Fruit fly (Drosophila melanogaster) whole organism, embryonic: ENCODE data around the gene Polr2F.

Experiments used
- CG13894 ChIP-seq: fragments of 200-800 bp; sonication (Bioruptor generic); optimal IDR thresholded peaks from 3 replicates; lab custom pipeline; 2018; ENCODE audit warnings: missing biosample characterization, mild to moderate bottlenecking, missing genetic modification characterization, moderate library complexity
- CG42726 ChIP-seq: fragments of 200-800 bp; sonication (Bioruptor generic); IDR thresholded peaks from 2 replicates; pipeline ENCODE4 v1.3.6; 2022; ENCODE audit warnings: missing biosample characterization, missing genetic modification characterization; ENCODE audit not compliant: partially characterized antibody
- CG8359 ChIP-seq: fragments of 200-800 bp; sonication (Bioruptor generic); optimal IDR thresholded peaks from 2 replicates; lab custom pipeline; 2017; ENCODE audit warnings: missing biosample characterization, mild to moderate bottlenecking, missing genetic modification characterization, borderline replicate concordance
- Lim3 ChIP-seq: fragments of 200-800 bp; sonication (Bioruptor generic); IDR thresholded peaks from 2 replicates; pipeline ENCODE4 v1.3.6; 2022; ENCODE audit warnings: missing biosample characterization, missing genetic modification characterization
- Nf-YB ChIP-seq: fragments of 200-800 bp; sonication (Bioruptor generic); optimal IDR thresholded peaks from 3 replicates; lab custom pipeline; 2019; ENCODE audit warnings: missing biosample characterization, mild to moderate bottlenecking, missing genetic modification characterization, moderate library complexity
- Side ChIP-seq: fragments of 200-800 bp; sonication (Bioruptor generic); optimal IDR thresholded peaks from 2 replicates; lab custom pipeline; 2016; ENCODE audit warnings: missing biosample characterization, missing genetic modification characterization
- ac ChIP-seq: fragments of 200-800 bp; sonication (Bioruptor generic); optimal IDR thresholded peaks from 3 replicates; lab custom pipeline; 2017; ENCODE audit warnings: missing biosample characterization, mild to moderate bottlenecking, missing genetic modification characterization
- al ChIP-seq: fragments of 200-800 bp; sonication (Bioruptor generic); IDR thresholded peaks from 2 replicates; pipeline ENCODE4 v1.3.6; 2022; ENCODE audit warnings: missing biosample characterization, missing genetic modification characterization
- bbx ChIP-seq: fragments of 200-800 bp; sonication (Bioruptor generic); IDR thresholded peaks from 2 replicates; pipeline ENCODE4 v1.3.6; 2022; ENCODE audit warnings: missing biosample characterization, missing genetic modification characterization; ENCODE audit not compliant: partially characterized antibody
- hbn ChIP-seq: fragments of 200-800 bp; sonication (Bioruptor generic); IDR thresholded peaks from 2 replicates; pipeline ENCODE4 v1.3.6; 2022; ENCODE audit warnings: missing biosample characterization, missing genetic modification characterization; ENCODE audit not compliant: partially characterized antibody
- ind ChIP-seq: fragments of 200-800 bp; sonication (Bioruptor generic); optimal IDR thresholded peaks from 3 replicates; lab custom pipeline; 2016; ENCODE audit warnings: missing biosample characterization, missing genetic modification characterization
- pfk ChIP-seq: fragments of 200-800 bp; sonication (Bioruptor generic); optimal IDR thresholded peaks from 2 replicates; lab custom pipeline; 2018; ENCODE audit warnings: missing biosample characterization, mild to moderate bottlenecking, missing genetic modification characterization, moderate library complexity
- pho ChIP-seq: fragments of 200-800 bp; sonication (Bioruptor generic); optimal IDR thresholded peaks from 2 replicates; lab custom pipeline; 2016; ENCODE audit warnings: missing biosample characterization, missing genetic modification characterization

- TF ChIP-seq pfk (no peak), ind (GFP tag; lab: Kevin White, UChicago) (no peak), pho (no peak), al (GFP tag; lab: Robert Waterston, UW) (no peak), hbn (no peak), CG42726 (GFP tag; lab: Robert Waterston, UW) (0 out of 2 replicates have a peak, but pooled peaks have one; percentile 9), Lim3 (GFP tag; lab: Robert Waterston, UW) (no peak), ac (GFP tag; lab: Kevin White, UChicago) (no peak), CG13894 (tag; lab: Kevin White, UChicago) (no peak), Side (no peak), Nf-YB (no peak), CG8359 (GFP tag; lab: Kevin White, UChicago) (no peak), bbx (GFP tag; lab: Robert Waterston, UW) (no peak)
These were observed 16.4 kb downstream of the Polr2F start for dm6 chr3R:5387996-5388395.
